Fruit fly (Drosophila melanogaster) whole organism, embryonic: ENCODE results near the gene CG14327.

ENCODE experiments used
- Atf-2 ChIP-seq: fragments of 200-800 bp; sonication (Bioruptor generic); optimal IDR thresholded peaks from 2 replicates; lab custom pipeline; 2016; ENCODE audit warnings: missing biosample characterization, missing genetic modification characterization
- Atf6 ChIP-seq: fragments of 200-800 bp; sonication (Bioruptor generic); IDR thresholded peaks from 2 replicates; pipeline ENCODE4 v1.3.6; 2022; ENCODE audit warnings: missing biosample characterization, missing genetic modification characterization
- B-H2 ChIP-seq: fragments of 200-800 bp; sonication (Bioruptor generic); optimal IDR thresholded peaks from 2 replicates; lab custom pipeline; 2018; ENCODE audit warnings: missing biosample characterization, mild to moderate bottlenecking, missing genetic modification characterization
- Bgb ChIP-seq: fragments of 200-800 bp; sonication (Bioruptor generic); IDR thresholded peaks from 2 replicates; pipeline ENCODE4 v1.3.6; 2022; ENCODE audit warnings: missing biosample characterization, missing genetic modification characterization; ENCODE audit not compliant: partially characterized antibody
- CG11093 ChIP-seq: fragments of 200-800 bp; sonication (Bioruptor generic); IDR thresholded peaks from 3 replicates; pipeline ENCODE4 v1.3.6; 2022; ENCODE audit warnings: missing biosample characterization, missing genetic modification characterization
- CG12071 ChIP-seq: fragments of 200-800 bp; sonication (Bioruptor generic); optimal IDR thresholded peaks from 3 replicates; lab custom pipeline; 2018; ENCODE audit warnings: missing biosample characterization, mild to moderate bottlenecking, missing genetic modification characterization
- CG1233 ChIP-seq: fragments of 200-800 bp; sonication (Bioruptor generic); optimal IDR thresholded peaks from 4 replicates; lab custom pipeline; 2018; ENCODE audit warnings: missing biosample characterization, mild to moderate bottlenecking, missing genetic modification characterization
- CG12744 ChIP-seq: fragments of 200-800 bp; sonication (Bioruptor generic); optimal IDR thresholded peaks from 2 replicates; lab custom pipeline; 2016; ENCODE audit warnings: missing biosample characterization, missing genetic modification characterization
- CG12942 ChIP-seq: fragments of 200-800 bp; sonication (Bioruptor generic); optimal IDR thresholded peaks from 3 replicates; lab custom pipeline; 2016; ENCODE audit warnings: missing biosample characterization, missing genetic modification characterization
- CG13424 ChIP-seq: fragments of 200-800 bp; sonication (Bioruptor generic); optimal IDR thresholded peaks from 2 replicates; lab custom pipeline; 2019; ENCODE audit warnings: missing biosample characterization, mild to moderate bottlenecking, missing genetic modification characterization, moderate library complexity
- CG17568 ChIP-seq: fragments of 200-800 bp; sonication (Bioruptor generic); optimal IDR thresholded peaks from 2 replicates; lab custom pipeline; 2018; ENCODE audit warnings: missing biosample characterization, mild to moderate bottlenecking, missing genetic modification characterization, moderate library complexity
- CG18262 ChIP-seq: fragments of 200-800 bp; optimal IDR thresholded peaks from 3 replicates; lab custom pipeline; 2019; ENCODE audit warnings: missing biosample characterization, mild to moderate bottlenecking, missing genetic modification characterization, moderate library complexity
- CG18599 ChIP-seq: fragments of 200-800 bp; sonication (Bioruptor generic); optimal IDR thresholded peaks from 3 replicates; lab custom pipeline; 2017; ENCODE audit warnings: missing biosample characterization, missing genetic modification characterization, mild to moderate bottlenecking, moderate library complexity, missing genetic modification reagents
- CG2116 ChIP-seq: fragments of 200-800 bp; sonication (Bioruptor generic); optimal IDR thresholded peaks from 3 replicates; lab custom pipeline; 2018; ENCODE audit warnings: missing biosample characterization, mild to moderate bottlenecking, missing genetic modification characterization
- CG2712 ChIP-seq: fragments of 200-800 bp; optimal IDR thresholded peaks from 3 replicates; lab custom pipeline; 2019; ENCODE audit warnings: missing biosample characterization, mild to moderate bottlenecking, missing genetic modification characterization, moderate library complexity
- CG31224 ChIP-seq: fragments of 200-800 bp; sonication (Bioruptor generic); IDR thresholded peaks from 2 replicates; pipeline ENCODE4 v1.3.6; 2022; ENCODE audit warnings: missing biosample characterization, missing genetic modification characterization
- CG31388 ChIP-seq: fragments of 200-800 bp; sonication (Bioruptor generic); optimal IDR thresholded peaks from 2 replicates; lab custom pipeline; 2016; ENCODE audit warnings: missing biosample characterization, missing genetic modification characterization
- CG42726 ChIP-seq: fragments of 200-800 bp; sonication (Bioruptor generic); IDR thresholded peaks from 2 replicates; pipeline ENCODE4 v1.3.6; 2022; ENCODE audit warnings: missing biosample characterization, missing genetic modification characterization; ENCODE audit not compliant: partially characterized antibody
- CG4360 ChIP-seq: fragments of 200-800 bp; sonication (Bioruptor generic); IDR thresholded peaks from 2 replicates; pipeline ENCODE4 v1.3.6; 2022; ENCODE audit warnings: missing biosample characterization, missing genetic modification characterization
- CG4707 ChIP-seq: fragments of 200-800 bp; sonication (Bioruptor generic); optimal IDR thresholded peaks from 2 replicates; lab custom pipeline; 2018; ENCODE audit warnings: missing biosample characterization, mild to moderate bottlenecking, missing genetic modification characterization, moderate library complexity
- CG6272 ChIP-seq: fragments of 200-800 bp; sonication (Bioruptor generic); IDR thresholded peaks from 2 replicates; pipeline ENCODE4 v1.3.6; 2022; ENCODE audit warnings: missing biosample characterization, missing genetic modification characterization
- CG6683 ChIP-seq: fragments of 200-800 bp; sonication (Bioruptor generic); optimal IDR thresholded peaks from 2 replicates; lab custom pipeline; 2017; ENCODE audit warnings: missing biosample characterization, mild to moderate bottlenecking, missing genetic modification characterization, missing genetic modification reagents
- CG7372 ChIP-seq: fragments of 200-800 bp; sonication (Bioruptor generic); IDR thresholded peaks from 2 replicates; pipeline ENCODE4 v1.3.6; 2022; ENCODE audit warnings: missing biosample characterization, missing genetic modification characterization
- CG7745 ChIP-seq: fragments of 200-800 bp; sonication (Bioruptor generic); optimal IDR thresholded peaks from 2 replicates; lab custom pipeline; 2018; ENCODE audit warnings: missing biosample characterization, mild to moderate bottlenecking, missing genetic modification characterization, moderate library complexity
- CG8478 ChIP-seq: fragments of >200 bp; optimal IDR thresholded peaks from 2 replicates; lab custom pipeline; 2018
- CG9817 ChIP-seq: fragments of 200-800 bp; sonication (Bioruptor generic); optimal IDR thresholded peaks from 2 replicates; lab custom pipeline; 2018; ENCODE audit warnings: missing biosample characterization, mild to moderate bottlenecking, missing genetic modification characterization, moderate library complexity
- Drgx ChIP-seq: fragments of 200-800 bp; sonication (Bioruptor generic); IDR thresholded peaks from 2 replicates; pipeline ENCODE4 v1.3.6; 2022; ENCODE audit warnings: missing biosample characterization, missing genetic modification characterization
- Eip74EF ChIP-seq, 2 experiments: fragments of 200-800 bp in 1 of 2; fragments of >200 bp in 1 of 2; sonication (Bioruptor generic) in 1 of 2; optimal IDR thresholded peaks; 2 replicates each; lab custom pipeline; 2017 to 2019; ENCODE audit warnings: missing biosample characterization in 2 of 2, missing genetic modification characterization in 2 of 2, mild to moderate bottlenecking in 1 of 2, moderate library complexity in 1 of 2
- Hmx ChIP-seq: fragments of 200-800 bp; sonication (Bioruptor generic); optimal IDR thresholded peaks from 2 replicates; lab custom pipeline; 2016; ENCODE audit warnings: missing biosample characterization, missing genetic modification characterization
- Hr78 ChIP-seq, 2 experiments: fragments of 200-800 bp in 1 of 2; fragments of >200 bp in 1 of 2; sonication (Bioruptor generic) in 1 of 2; optimal IDR thresholded peaks; 2 replicates each; lab custom pipeline; 2017 to 2019; ENCODE audit warnings: missing biosample characterization in 2 of 2, missing genetic modification characterization in 2 of 2, mild to moderate bottlenecking in 1 of 2, moderate library complexity in 1 of 2
- Oaz ChIP-seq: fragments of 200-800 bp; sonication (Bioruptor generic); IDR thresholded peaks from 2 replicates; pipeline ENCODE4 v1.3.6; 2022; ENCODE audit warnings: missing biosample characterization, missing genetic modification characterization
- Six4 ChIP-seq: fragments of 200-800 bp; sonication (Bioruptor generic); optimal IDR thresholded peaks from 2 replicates; lab custom pipeline; 2016; ENCODE audit warnings: missing biosample characterization, missing genetic modification characterization
- ci ChIP-seq: fragments of 200-800 bp; sonication (Bioruptor generic); IDR thresholded peaks from 3 replicates; pipeline ENCODE4 v1.3.6; 2022; ENCODE audit warnings: missing biosample characterization, missing genetic modification characterization
- dan ChIP-seq: fragments of 200-800 bp; sonication (Bioruptor generic); IDR thresholded peaks from 2 replicates; pipeline ENCODE4 v1.3.6; 2022; ENCODE audit warnings: missing biosample characterization, missing genetic modification characterization
- ewg ChIP-seq: fragments of 200-800 bp; sonication (Bioruptor generic); optimal IDR thresholded peaks from 3 replicates; lab custom pipeline; 2017; ENCODE audit warnings: mild to moderate bottlenecking, missing biosample characterization, missing genetic modification reagents, missing genetic modification characterization
- eyg ChIP-seq: fragments of 200-800 bp; sonication (Bioruptor generic); optimal IDR thresholded peaks from 3 replicates; lab custom pipeline; 2016; ENCODE audit warnings: missing biosample characterization, missing genetic modification characterization
- fru ChIP-seq: fragments of >200 bp; optimal IDR thresholded peaks from 2 replicates; lab custom pipeline; 2017
- grn ChIP-seq: fragments of 200-800 bp; sonication (Bioruptor generic); optimal IDR thresholded peaks from 3 replicates; lab custom pipeline; 2017; ENCODE audit warnings: missing biosample characterization, missing genetic modification characterization
- inv ChIP-seq: fragments of 200-800 bp; sonication (Bioruptor generic); IDR thresholded peaks from 2 replicates; pipeline ENCODE4 v1.3.6; 2022; ENCODE audit warnings: missing biosample characterization, missing genetic modification characterization; ENCODE audit not compliant: partially characterized antibody
- lilli ChIP-seq: fragments of 200-800 bp; sonication (Bioruptor generic); optimal IDR thresholded peaks from 3 replicates; lab custom pipeline; 2016; ENCODE audit warnings: missing biosample characterization, missing genetic modification characterization
- mld ChIP-seq: fragments of 200-800 bp; sonication (Bioruptor generic); IDR thresholded peaks from 3 replicates; pipeline ENCODE4 v1.3.6; 2022; ENCODE audit warnings: missing biosample characterization, missing genetic modification characterization; ENCODE audit not compliant: partially characterized antibody
- nerfin-2 ChIP-seq: fragments of 200-800 bp; sonication (Bioruptor generic); IDR thresholded peaks from 2 replicates; pipeline ENCODE4 v1.3.6; 2022; ENCODE audit warnings: missing biosample characterization, missing genetic modification characterization; ENCODE audit not compliant: partially characterized antibody
- org-1 ChIP-seq: fragments of 200-800 bp; sonication (Bioruptor generic); optimal IDR thresholded peaks from 2 replicates; lab custom pipeline; 2017; ENCODE audit warnings: missing biosample characterization, missing genetic modification characterization
- pfk ChIP-seq: fragments of 200-800 bp; sonication (Bioruptor generic); optimal IDR thresholded peaks from 2 replicates; lab custom pipeline; 2018; ENCODE audit warnings: missing biosample characterization, mild to moderate bottlenecking, missing genetic modification characterization, moderate library complexity
- pzg ChIP-seq: fragments of 200-800 bp; sonication (Bioruptor generic); optimal IDR thresholded peaks from 3 replicates; lab custom pipeline; 2018; ENCODE audit warnings: missing biosample characterization, mild to moderate bottlenecking, missing genetic modification characterization, moderate library complexity
- repo ChIP-seq: fragments of 200-800 bp; sonication (Bioruptor generic); optimal IDR thresholded peaks from 2 replicates; lab custom pipeline; 2016; ENCODE audit warnings: missing biosample characterization, missing genetic modification characterization
- ro ChIP-seq: fragments of 200-800 bp; sonication (Bioruptor generic); IDR thresholded peaks from 2 replicates; pipeline ENCODE4 v1.3.6; 2022; ENCODE audit warnings: missing biosample characterization, missing genetic modification characterization
- sna ChIP-seq: fragments of 200-800 bp; sonication (Bioruptor generic); IDR thresholded peaks from 2 replicates; pipeline ENCODE4 v1.3.6; 2022; ENCODE audit warnings: missing biosample characterization, missing genetic modification characterization; ENCODE audit not compliant: partially characterized antibody
- stc ChIP-seq: fragments of 200-800 bp; sonication (Bioruptor generic); IDR thresholded peaks from 2 replicates; pipeline ENCODE4 v1.3.6; 2022; ENCODE audit warnings: missing biosample characterization, missing genetic modification characterization
- tll ChIP-seq, 2 experiments: fragments of 200-800 bp in 1 of 2; fragments of >200 bp in 1 of 2; sonication (Bioruptor generic) in 1 of 2; optimal IDR thresholded peaks; 2 replicates each; lab custom pipeline; 2017 to 2019; ENCODE audit warnings: missing biosample characterization in 2 of 2, missing genetic modification characterization in 2 of 2, mild to moderate bottlenecking in 1 of 2, moderate library complexity in 1 of 2
- unc-4 ChIP-seq: fragments of 200-800 bp; sonication (Bioruptor generic); IDR thresholded peaks from 2 replicates; pipeline ENCODE4 v1.3.6; 2022; ENCODE audit warnings: missing biosample characterization, missing genetic modification characterization; ENCODE audit not compliant: partially characterized antibody
- yki ChIP-seq: fragments of >200 bp; optimal IDR thresholded peaks from 3 replicates; lab custom pipeline; 2018

Gene CG14327

dm6 chr3R:17616541-17616940 is 3.0 kb downstream of the CG14327 start:
- TF ChIP-seq Hmx (GFP tag; lab: Kevin White, UChicago) (no peak), Bgb (peak; percentile 73), CG12071 (no peak), CG18599 (no peak), Atf-2 (GFP tag; lab: Kevin White, UChicago) (no peak), CG17568 (no peak), CG31224 (GFP tag; lab: Robert Waterston, UW) (no peak), grn (no peak), ci (GFP tag; lab: Robert Waterston, UW) (no peak), tll (GFP tag; optimal IDR thresholded peaks at IDR 0.05; lab: Kevin White, UChicago) (no peak), nerfin-2 (GFP tag; lab: Robert Waterston, UW) (no peak), pzg (GFP tag; lab: Kevin White, UChicago) (no peak), CG2116 (GFP tag; lab: Kevin White, UChicago) (no peak), CG18262 (tag; lab: Kevin White, UChicago) (no peak), CG9817 (no peak), CG7745 (tag; lab: Kevin White, UChicago) (no peak), CG7372 (GFP tag; lab: Robert Waterston, UW) (no peak), CG13424 (no peak), CG12744 (GFP tag; lab: Kevin White, UChicago) (no peak), sna (no peak), unc-4 (GFP tag; lab: Robert Waterston, UW) (no peak), CG4360 (GFP tag; lab: Robert Waterston, UW) (no peak), yki (lab: Kevin White, UChicago) (no peak), eyg (no peak), lilli (GFP tag; lab: Kevin White, UChicago) (no peak), Drgx (no peak), CG11093 (GFP tag; lab: Robert Waterston, UW) (no peak), CG12942 (GFP tag; lab: Kevin White, UChicago) (no peak), Hr78 (GFP tag; optimal IDR thresholded peaks at IDR 0.05; lab: Kevin White, UChicago) (no peak), pfk (GFP tag; lab: Kevin White, UChicago) (no peak), CG6683 (GFP tag; lab: Kevin White, UChicago) (no peak), ro (no peak), B-H2 (GFP tag; lab: Kevin White, UChicago) (no peak), CG4707 (GFP tag; lab: Kevin White, UChicago) (no peak), Six4 (GFP tag; lab: Kevin White, UChicago) (no peak), Atf6 (GFP tag; lab: Robert Waterston, UW) (no peak), CG31388 (GFP tag; lab: Kevin White, UChicago) (no peak), CG1233 (no peak), Oaz (no peak), Eip74EF (GFP tag; optimal IDR thresholded peaks at IDR 0.05; lab: Kevin White, UChicago) (no peak), CG42726 (GFP tag; lab: Robert Waterston, UW) (peak; percentile 79; the same call in 1 of the 2 replicates), stc (GFP tag; lab: Robert Waterston, UW) (no peak), ewg (no peak), CG8478 (lab: Kevin White, UChicago) (peak; percentile 38), CG2712 (tag; lab: Kevin White, UChicago) (no peak), CG6272 (GFP tag; lab: Robert Waterston, UW) (0 out of 2 replicates have a peak, but pooled peaks have one; percentile 45), dan (GFP tag; lab: Robert Waterston, UW) (no peak), fru (lab: Kevin White, UChicago) (no peak), repo (GFP tag; lab: Kevin White, UChicago) (no peak), org-1 (GFP tag; lab: Kevin White, UChicago) (no peak), inv (GFP tag; lab: Robert Waterston, UW) (no peak), mld (GFP tag; lab: Robert Waterston, UW) (no peak)
